Worm (Caenorhabditis elegans): ENCODE results near the gene C33G8.2.

C33G8.2 gene

ce11 chrV:7060396-7060795, 50.8 kb downstream of the C33G8.2 start, which contains the start of the genes Y57E12AL.6 and Y57E12AL.1 (continued):
- peak in 1 of 2 experiments; percentile 91 for TF ChIP-seq mdl-1 (tag; optimal IDR thresholded peaks at IDR 0.05)
- TF ChIP-seq pag-3 (tag; optimal IDR thresholded peaks at IDR 0.05; ENCODE audit: borderline replicate concordance, insufficient read depth): no peak
- TF ChIP-seq elt-3 (tag; optimal IDR thresholded peaks at IDR 0.05): peak in 2 of 6 experiments; percentile 75 to 94
- TF ChIP-seq elt-2 (tag; optimal IDR thresholded peaks at IDR 0.05): peak; percentile 2
- TF ChIP-seq Y116A8C.19 (tag; optimal IDR thresholded peaks at IDR 0.05; ENCODE audit: borderline replicate concordance): no peak
- peak; percentile 87 for TF ChIP-seq nhr-47 (tag; optimal IDR thresholded peaks at IDR 0.05)
- peak; percentile 89 for TF ChIP-seq snpc-4 (tag; optimal IDR thresholded peaks at IDR 0.05)
- TF ChIP-seq swsn-7 (tag; optimal IDR thresholded peaks at IDR 0.05): peak; percentile 86
- no peak for TF ChIP-seq ces-1 (GFP tag; optimal IDR thresholded peaks at IDR 0.05)
- TF ChIP-seq ama-1 (optimal IDR thresholded peaks at IDR 0.05): peak; percentile 17
- peak; percentile 30 for TF ChIP-seq fkh-10 (GFP tag; optimal IDR thresholded peaks at IDR 0.05)
- peak; percentile 94 for TF ChIP-seq snu-23 (GFP tag; optimal IDR thresholded peaks at IDR 0.05)
- no peak for TF ChIP-seq pqm-1 (tag; optimal IDR thresholded peaks at IDR 0.05)
- TF ChIP-seq C04F5.9 (tag; optimal IDR thresholded peaks at IDR 0.05): no peak
- TF ChIP-seq dsc-1 (tag; optimal IDR thresholded peaks at IDR 0.05): peak; percentile 73
- peak; percentile 75 for TF ChIP-seq fkh-8 (tag; optimal IDR thresholded peaks at IDR 0.05)
- no peak for TF ChIP-seq sptf-1 (tag; optimal IDR thresholded peaks at IDR 0.05)
- TF ChIP-seq nhr-11 (tag; optimal IDR thresholded peaks at IDR 0.05): peak; percentile 39
- peak; percentile 39 for TF ChIP-seq lin-39 (tag; optimal IDR thresholded peaks at IDR 0.05)
- TF ChIP-seq egl-13 (tag; optimal IDR thresholded peaks at IDR 0.05): peak; percentile 13
- peak; percentile 41 for TF ChIP-seq F16B12.6 (tag; optimal IDR thresholded peaks at IDR 0.05)
- TF ChIP-seq hpl-2 (GFP tag; optimal IDR thresholded peaks at IDR 0.05): peak; percentile 16
- peak; percentile 71 for TF ChIP-seq irx-1 (tag; optimal IDR thresholded peaks at IDR 0.05)
- peak; percentile 60 for TF ChIP-seq isw-1 (GFP tag; IDR thresholded peaks at IDR 0.05)
- TF ChIP-seq C34B4.2 (tag; optimal IDR thresholded peaks at IDR 0.05): no peak
- TF ChIP-seq C16A3.4 (tag; optimal IDR thresholded peaks at IDR 0.05): peak; percentile 89

Measured in whole organism, L1 larva.